Worm (Caenorhabditis elegans) whole organism, L3 larva: ENCODE data around the gene heri-1.

Experiments used
- R02D3.7 ChIP-seq: fragments of 150-350 bp; optimal IDR thresholded peaks from 2 replicates; lab custom pipeline; 2014; ENCODE audit warnings: missing biosample characterization, missing genetic modification characterization
- ceh-28 ChIP-seq: fragments of 150-350 bp; optimal IDR thresholded peaks from 2 replicates; lab custom pipeline; 2014; ENCODE audit warnings: missing biosample characterization, missing genetic modification reagents, missing genetic modification characterization
- ceh-82 ChIP-seq: fragments of 150-350 bp; optimal IDR thresholded peaks from 2 replicates; lab custom pipeline; 2014; ENCODE audit warnings: missing biosample characterization, missing genetic modification characterization
- eor-1 ChIP-seq, 2 experiments: fragments of 150-350 bp; optimal IDR thresholded peaks; 2 replicates each; lab custom pipeline; 2014 to 2018; ENCODE audit warnings: missing biosample characterization in 2 of 2, missing genetic modification characterization in 2 of 2
- fos-1 ChIP-seq: fragments of 150-350 bp; optimal IDR thresholded peaks from 2 replicates; lab custom pipeline; 2014; ENCODE audit warnings: missing biosample characterization, missing genetic modification characterization
- lin-39 ChIP-seq: fragments of 150-350 bp; optimal IDR thresholded peaks from 2 replicates; lab custom pipeline; 2018; ENCODE audit warnings: missing biosample characterization, missing genetic modification reagents, missing genetic modification characterization
- nhr-12 ChIP-seq: fragments of 150-350 bp; optimal IDR thresholded peaks from 2 replicates; lab custom pipeline; 2014; ENCODE audit warnings: missing biosample characterization, missing genetic modification characterization
- nhr-237 ChIP-seq: fragments of 150-350 bp; optimal IDR thresholded peaks from 2 replicates; lab custom pipeline; 2014; ENCODE audit warnings: missing biosample characterization, missing genetic modification characterization
- nhr-25 ChIP-seq: sonication (generic microtip); optimal IDR thresholded peaks from 2 replicates; lab custom pipeline; 2017; ENCODE audit warnings: missing biosample characterization, missing genetic modification characterization
- nhr-28 ChIP-seq: fragments of 150-350 bp; optimal IDR thresholded peaks from 2 replicates; lab custom pipeline; 2014; ENCODE audit warnings: missing biosample characterization, missing genetic modification characterization
- nhr-77 ChIP-seq: fragments of 150-350 bp; optimal IDR thresholded peaks from 2 replicates; lab custom pipeline; 2014; ENCODE audit warnings: missing biosample characterization, missing genetic modification characterization
- snpc-4 ChIP-seq: fragments of 150-350 bp; optimal IDR thresholded peaks from 2 replicates; lab custom pipeline; 2014; ENCODE audit warnings: missing biosample characterization, missing genetic modification characterization
- unc-62 ChIP-seq: fragments of 150-350 bp; sonication (generic microtip); optimal IDR thresholded peaks from 4 replicates; lab custom pipeline; 2014; ENCODE audit warnings: missing biosample characterization, missing genetic modification reagents, missing genetic modification characterization
- ztf-11 ChIP-seq: fragments of 150-350 bp; optimal IDR thresholded peaks from 2 replicates; lab custom pipeline; 2014; ENCODE audit warnings: missing biosample characterization, missing genetic modification characterization

- TF ChIP-seq ztf-11 (tag; lab: Kevin White, UChicago) (no peak), nhr-77 (tag; lab: Kevin White, UChicago) (no peak), nhr-237 (no peak), eor-1 (tag; optimal IDR thresholded peaks at IDR 0.05; lab: Kevin White, UChicago) (no peak), nhr-12 (tag; lab: Kevin White, UChicago) (no peak), fos-1 (tag; lab: Kevin White, UChicago) (no peak), ceh-28 (no peak), unc-62 (GFP tag; lab: Kevin White, UChicago) (no peak), snpc-4 (tag; lab: Kevin White, UChicago) (no peak), lin-39 (no peak), nhr-25 (tag; lab: Kevin White, UChicago) (no peak), nhr-28 (tag; lab: Kevin White, UChicago) (no peak), ceh-82 (tag; lab: Kevin White, UChicago) (no peak), R02D3.7 (no peak)
Measured at ce11 chrII:6101475-6101874, 11.5 kb downstream of the heri-1 start.
